Worm (Caenorhabditis elegans) whole organism, L2 larva: ENCODE measurements around the gene swd-2.2.

Experiments used
- ZK546.5 ChIP-seq: sonication (generic microtip); optimal IDR thresholded peaks from 2 replicates; lab custom pipeline; 2017; ENCODE audit warnings: missing biosample characterization, missing genetic modification characterization
- ceh-16 ChIP-seq: fragments of 150-350 bp; optimal IDR thresholded peaks from 2 replicates; lab custom pipeline; 2014; ENCODE audit warnings: missing biosample characterization, missing genetic modification characterization
- elt-1 ChIP-seq: fragments of 150-350 bp; optimal IDR thresholded peaks from 2 replicates; lab custom pipeline; 2014; ENCODE audit warnings: missing biosample characterization, missing genetic modification characterization
- elt-3 ChIP-seq: sonication (generic microtip); optimal IDR thresholded peaks from 2 replicates; lab custom pipeline; 2017; ENCODE audit warnings: missing biosample characterization, missing genetic modification characterization
- mdl-1 ChIP-seq, 2 experiments: fragments of 150-350 bp in 1 of 2; sonication (generic microtip) in 1 of 2; optimal IDR thresholded peaks; 2 replicates each; lab custom pipeline; 2017; ENCODE audit warnings: missing biosample characterization in 2 of 2, missing genetic modification characterization in 2 of 2
- nhr-12 ChIP-seq: fragments of 150-350 bp; optimal IDR thresholded peaks from 2 replicates; lab custom pipeline; 2014; ENCODE audit warnings: missing biosample characterization, missing genetic modification characterization
- skn-1 ChIP-seq: sonication (generic microtip); optimal IDR thresholded peaks from 2 replicates; lab custom pipeline; 2017; ENCODE audit warnings: missing biosample characterization, missing genetic modification characterization
- zag-1 ChIP-seq: fragments of 150-350 bp; optimal IDR thresholded peaks from 2 replicates; lab custom pipeline; 2014; ENCODE audit warnings: missing biosample characterization, missing genetic modification characterization
- ztf-11 ChIP-seq: sonication (generic microtip); optimal IDR thresholded peaks from 2 replicates; lab custom pipeline; 2017; ENCODE audit warnings: missing biosample characterization, missing genetic modification characterization

DNA sequence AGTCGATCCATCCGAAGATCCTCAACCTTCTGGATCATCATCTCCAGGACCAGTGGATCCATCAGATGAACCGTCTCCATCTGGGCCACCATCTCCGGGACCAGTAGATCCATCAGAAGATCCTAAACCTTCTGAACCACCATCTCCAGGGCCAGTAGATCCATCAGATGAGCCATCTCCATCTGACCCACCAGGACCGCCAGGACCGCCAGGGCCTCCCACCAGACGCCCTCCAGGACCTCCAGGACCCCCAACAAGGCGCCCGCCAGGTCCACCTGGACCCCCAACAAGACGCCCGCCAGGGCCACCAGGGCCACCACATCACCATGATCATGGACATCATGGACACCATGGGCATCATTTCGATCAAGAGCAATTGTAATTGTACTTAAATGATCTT is 47.0 kb upstream of the swd-2.2 start:
- no peak for TF ChIP-seq ceh-16 (tag; lab: Kevin White, UChicago)
- TF ChIP-seq ztf-11 (tag; lab: Kevin White, UChicago): no peak
- no peak for TF ChIP-seq nhr-12 (tag; lab: Kevin White, UChicago)
- TF ChIP-seq zag-1: no peak
- no peak for TF ChIP-seq ZK546.5 (tag; lab: Kevin White, UChicago)
- no peak for TF ChIP-seq elt-3 (tag; lab: Kevin White, UChicago)
- no peak for TF ChIP-seq skn-1
- no peak for TF ChIP-seq elt-1 (tag; lab: Kevin White, UChicago)
- no peak for TF ChIP-seq mdl-1 (tag; optimal IDR thresholded peaks at IDR 0.05; lab: Kevin White, UChicago)
